Fruit fly (Drosophila melanogaster): ENCODE data around the gene CG43116.

dm6 chr3R:26041417-26042101 is 44.8 kb upstream of the CG43116 start, which contains the start of gene gro:
- TF ChIP-seq ttk (optimal IDR thresholded peaks at IDR 0.05) (no peak), Myc (optimal IDR thresholded peaks at IDR 0.05) (no peak), h (optimal IDR thresholded peaks at IDR 0.05) (no peak)

Measured in Kc167 (cell line).